Fruit fly (Drosophila melanogaster) whole organism, adult: ENCODE measurements around the gene CG6041.

ENCODE experiments used
- CG11617 ChIP-seq: fragments of 200-800 bp; sonication (Bioruptor generic); optimal IDR thresholded peaks from 2 replicates; lab custom pipeline; 2017; ENCODE audit warnings: mild to moderate bottlenecking, missing biosample characterization, missing genetic modification reagents, missing genetic modification characterization
- CG12768 ChIP-seq: fragments of 200-800 bp; sonication (Bioruptor generic); optimal IDR thresholded peaks from 2 replicates; lab custom pipeline; 2017; ENCODE audit warnings: missing biosample characterization, missing genetic modification characterization, mild to moderate bottlenecking, moderate library complexity, missing genetic modification reagents
- CG14711 ChIP-seq: fragments of 200-800 bp; sonication (Bioruptor generic); optimal IDR thresholded peaks from 2 replicates; lab custom pipeline; 2018; ENCODE audit warnings: missing biosample characterization, mild to moderate bottlenecking, missing genetic modification characterization, moderate library complexity
- CG1620 ChIP-seq: fragments of 200-800 bp; sonication (Bioruptor generic); optimal IDR thresholded peaks from 2 replicates; lab custom pipeline; 2016; ENCODE audit warnings: missing biosample characterization, missing genetic modification characterization
- CG33017 ChIP-seq: fragments of 200-800 bp; sonication (Bioruptor generic); optimal IDR thresholded peaks from 2 replicates; lab custom pipeline; 2018; ENCODE audit warnings: missing biosample characterization, mild to moderate bottlenecking, missing genetic modification characterization, moderate library complexity
- CG7101 ChIP-seq: fragments of 200-800 bp; sonication (Bioruptor generic); optimal IDR thresholded peaks from 2 replicates; lab custom pipeline; 2018; ENCODE audit warnings: missing biosample characterization, mild to moderate bottlenecking, missing genetic modification characterization, moderate library complexity
- Clk ChIP-seq: fragments of 200-800 bp; sonication (Bioruptor generic); optimal IDR thresholded peaks from 2 replicates; lab custom pipeline; 2017; ENCODE audit warnings: missing biosample characterization, missing genetic modification characterization
- Crg-1 ChIP-seq: fragments of 200-800 bp; sonication (Bioruptor generic); optimal IDR thresholded peaks from 2 replicates; lab custom pipeline; 2016; ENCODE audit warnings: missing biosample characterization, missing genetic modification characterization
- Hr96 ChIP-seq: fragments of 200-800 bp; sonication (Bioruptor generic); optimal IDR thresholded peaks from 2 replicates; lab custom pipeline; 2016; ENCODE audit warnings: missing biosample characterization, missing genetic modification characterization
- cic ChIP-seq: fragments of 200-800 bp; sonication (Bioruptor generic); optimal IDR thresholded peaks from 2 replicates; lab custom pipeline; 2017; ENCODE audit warnings: missing biosample characterization, mild to moderate bottlenecking, missing genetic modification characterization, moderate library complexity
- cnc ChIP-seq, 2 experiments: fragments of >200 bp; optimal IDR thresholded peaks; 2 replicates each; lab custom pipeline; 2017
- kay ChIP-seq: fragments of 200-800 bp; sonication (Bioruptor generic); peaks from one replicate; lab custom pipeline; 2016; ENCODE audit warnings: missing biosample characterization, missing genetic modification characterization, borderline replicate concordance
- ovo ChIP-seq: fragments of 200-800 bp; sonication (Bioruptor generic); optimal IDR thresholded peaks from 2 replicates; lab custom pipeline; 2016; ENCODE audit warnings: missing biosample characterization, missing genetic modification characterization
- pad ChIP-seq: fragments of 200-800 bp; sonication (Bioruptor generic); optimal IDR thresholded peaks from 3 replicates; lab custom pipeline; 2017; ENCODE audit warnings: missing biosample characterization, missing genetic modification characterization, mild to moderate bottlenecking, moderate library complexity, missing genetic modification reagents
- tj ChIP-seq: fragments of 200-800 bp; sonication (Bioruptor generic); optimal IDR thresholded peaks from 3 replicates; lab custom pipeline; 2017; ENCODE audit warnings: missing biosample characterization, mild to moderate bottlenecking, missing genetic modification characterization, moderate library complexity
- toe ChIP-seq: fragments of 200-800 bp; sonication (Bioruptor generic); optimal IDR thresholded peaks from 2 replicates; lab custom pipeline; 2016; ENCODE audit warnings: missing biosample characterization, missing genetic modification characterization

CG6041 gene

DNA sequence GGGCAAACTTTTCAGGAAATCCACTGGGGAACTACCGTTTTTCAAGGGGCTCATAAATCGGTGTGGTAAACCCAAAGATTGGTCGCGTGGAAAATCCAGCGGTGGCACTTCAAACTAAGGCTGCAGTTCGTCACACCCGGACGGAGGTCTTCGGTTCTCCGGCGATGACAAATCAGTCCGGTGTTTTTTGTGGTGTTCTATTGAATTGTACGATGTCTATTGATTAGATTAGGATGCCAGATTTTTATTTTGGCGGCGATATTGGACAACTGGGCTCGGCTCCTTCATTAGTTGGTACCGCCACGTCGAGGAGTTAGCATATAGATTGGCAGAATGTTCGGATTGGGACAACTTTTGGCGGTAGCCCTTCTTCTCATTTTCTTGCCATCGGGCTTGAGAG lies 4.3 kb downstream of the CG6041 start, which contains the start of gene CG6048:
Gene CG6048 (plus strand): TSS at position 301 of the 400 bp plus-strand sequence.
- no peak for TF ChIP-seq tj (GFP tag; lab: Kevin White, UChicago)
- TF ChIP-seq CG11617 = no peak
- no peak for TF ChIP-seq CG33017 (tag; lab: Kevin White, UChicago)
- TF ChIP-seq ovo (GFP tag; lab: Kevin White, UChicago) = no peak
- no peak for TF ChIP-seq cnc (optimal IDR thresholded peaks at IDR 0.05; lab: Kevin White, UChicago)
- no peak for TF ChIP-seq CG1620 (GFP tag; lab: Kevin White, UChicago)
- TF ChIP-seq toe = no peak
- no peak for TF ChIP-seq Hr96 (GFP tag; lab: Kevin White, UChicago)
- no peak for TF ChIP-seq Crg-1 (GFP tag; lab: Kevin White, UChicago)
- no peak for TF ChIP-seq CG14711 (tag; lab: Kevin White, UChicago)
- TF ChIP-seq CG7101 = no peak
- no peak for TF ChIP-seq Clk (GFP tag; lab: Kevin White, UChicago)

DNA sequence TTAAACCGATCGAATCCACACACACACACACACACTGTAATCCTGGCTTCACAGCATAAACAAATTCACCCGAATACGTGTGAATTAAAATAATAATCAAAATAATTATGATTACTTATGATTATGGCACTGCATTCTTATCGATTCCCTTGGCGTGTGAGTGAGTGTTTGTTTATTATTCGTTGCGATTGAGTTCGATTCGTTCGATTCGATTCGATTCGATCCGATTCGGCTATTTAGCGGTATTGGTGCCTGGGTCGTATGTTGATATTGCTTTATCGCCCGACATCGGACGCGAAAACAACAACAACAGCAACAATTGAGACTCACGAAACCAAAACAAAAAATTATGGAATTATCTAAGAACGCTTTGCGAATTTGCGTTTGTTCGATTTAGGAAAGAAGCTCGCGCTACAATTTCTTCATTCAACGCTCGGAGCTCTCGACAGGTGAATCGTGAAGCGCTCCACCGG lies 7.3 kb downstream of the CG6041 start, which contains the start of gene CG6067:
Gene CG6067 (plus strand): TSS at position 423 of the 473 bp plus-strand sequence.
- TF ChIP-seq Hr96 (GFP tag; lab: Kevin White, UChicago) (no peak), Clk (GFP tag; lab: Kevin White, UChicago) (no peak), ovo (GFP tag; lab: Kevin White, UChicago) (no peak), CG14711 (tag; lab: Kevin White, UChicago) (no peak), CG1620 (GFP tag; lab: Kevin White, UChicago) (no peak), tj (GFP tag; lab: Kevin White, UChicago) (no peak), pad (GFP tag; lab: Kevin White, UChicago) (no peak), CG7101 (no peak), Crg-1 (GFP tag; lab: Kevin White, UChicago) (no peak), CG33017 (tag; lab: Kevin White, UChicago) (no peak), kay (GFP tag; lab: Kevin White, UChicago) (no peak)

DNA sequence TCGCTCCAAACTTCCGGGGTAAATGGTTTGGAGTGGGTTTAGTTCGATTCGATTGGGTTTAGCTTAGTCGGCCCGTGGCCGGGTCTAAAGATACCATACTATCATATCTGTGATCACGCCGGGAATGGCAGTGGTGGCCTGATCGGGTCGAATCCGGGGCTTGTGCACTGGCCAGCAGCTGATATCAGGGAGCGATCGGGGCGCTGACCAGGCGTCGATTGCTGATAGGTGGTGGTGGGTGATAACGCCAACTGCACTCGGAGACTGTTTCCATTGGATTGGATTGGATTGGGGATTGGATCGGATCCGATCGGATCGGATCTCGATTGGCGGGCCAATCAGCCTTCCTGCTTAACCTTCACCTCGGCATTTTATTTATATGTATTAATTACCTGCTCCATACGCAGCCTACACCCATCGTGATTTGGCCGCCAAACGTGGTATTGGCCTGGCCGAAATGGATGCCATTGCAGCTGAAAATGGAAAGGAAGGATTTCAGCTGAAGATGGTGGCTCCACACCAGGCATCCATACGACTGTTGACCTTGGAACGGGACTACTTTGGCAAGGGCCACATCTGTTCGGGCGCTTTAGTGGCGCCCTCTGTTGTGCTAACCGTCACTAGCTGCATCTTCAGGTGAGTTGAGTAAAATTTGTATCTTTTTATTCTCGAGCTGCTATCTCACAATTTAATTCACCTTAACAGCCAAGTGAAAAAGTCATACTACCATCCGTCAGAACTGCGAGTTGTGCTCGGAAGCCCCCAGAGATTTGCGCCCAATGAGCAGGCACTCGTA lies 8.9 kb downstream of the CG6041 start:
- TF ChIP-seq Hr96 (GFP tag; lab: Kevin White, UChicago) (peak; percentile 38), pad (GFP tag; lab: Kevin White, UChicago) (no peak), CG12768 (peak; percentile 7)

DNA sequence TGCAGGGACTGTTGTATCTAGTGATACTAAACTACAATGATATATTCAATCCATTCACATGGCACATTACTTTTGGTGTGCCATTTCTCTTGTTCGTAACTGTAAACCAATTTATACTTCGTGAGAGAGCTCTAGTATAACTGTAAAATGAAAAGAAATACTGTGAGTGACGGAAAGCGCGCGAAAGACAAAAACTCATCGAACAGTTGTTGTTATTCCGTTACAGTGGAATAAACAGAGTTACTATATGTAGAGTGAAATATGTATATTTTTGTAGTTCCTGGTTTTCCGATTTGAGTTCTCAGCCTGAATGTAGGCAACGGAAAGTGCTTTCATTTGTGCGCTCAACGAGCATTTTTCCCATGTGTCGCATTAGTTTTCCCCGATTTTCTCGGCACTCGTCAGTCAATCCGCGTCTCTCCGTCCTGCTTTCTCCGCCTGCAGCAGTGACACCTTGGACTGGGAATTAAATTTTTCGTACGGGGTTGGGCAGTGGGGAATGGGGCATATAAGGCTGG lies 16.3 kb downstream of the CG6041 start:
- no peak for TF ChIP-seq toe
- peak; percentile 90 for TF ChIP-seq ovo (GFP tag; lab: Kevin White, UChicago)
- peak; percentile 76 for TF ChIP-seq pad (GFP tag; lab: Kevin White, UChicago)

DNA sequence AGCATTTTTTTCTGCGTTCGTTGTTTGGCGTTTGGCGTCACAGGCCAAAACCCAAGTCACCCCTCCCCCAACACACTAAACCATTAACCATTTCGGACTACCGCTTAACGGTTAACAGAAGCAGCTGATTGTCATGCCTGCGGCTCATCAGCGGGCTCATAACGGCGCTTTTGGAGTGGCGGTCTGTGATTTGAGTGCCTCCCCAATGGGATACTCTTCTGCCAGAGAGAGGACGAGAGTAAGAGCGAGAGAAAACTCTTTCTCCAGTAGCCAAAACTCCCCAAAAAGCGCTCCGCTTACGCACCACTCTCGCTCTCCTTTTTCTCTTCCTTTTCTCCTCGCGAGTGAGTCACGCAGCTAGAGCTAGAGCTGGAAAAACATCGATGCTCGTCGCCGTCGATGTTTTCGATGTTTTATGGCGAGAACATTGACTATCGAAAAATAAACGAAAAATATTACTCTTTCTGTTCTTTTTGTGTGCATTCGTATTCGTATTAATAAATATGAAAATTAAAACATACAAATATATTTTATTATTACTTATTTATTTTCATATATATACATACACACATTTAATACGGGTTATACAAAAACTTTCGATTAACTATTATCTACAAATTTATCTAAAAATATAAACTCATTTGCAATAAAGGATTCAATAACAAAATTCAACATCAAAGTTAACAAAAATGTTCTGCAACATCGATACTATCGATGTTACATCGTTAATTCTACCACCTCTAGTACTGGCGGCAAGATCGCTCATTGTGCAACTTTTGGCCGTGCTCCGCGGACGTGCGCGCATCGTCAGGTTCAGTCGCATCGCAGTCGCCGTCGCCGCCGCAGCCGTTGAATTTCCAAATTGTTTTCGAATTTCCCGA lies 17.8 kb downstream of the CG6041 start, which contains the start of gene Grip:
Gene Grip (plus strand): TSS at position 763 of the 881 bp plus-strand sequence.
- TF ChIP-seq Crg-1 (GFP tag; lab: Kevin White, UChicago) (no peak), pad (GFP tag; lab: Kevin White, UChicago) (peak; percentile 20), ovo (GFP tag; lab: Kevin White, UChicago) (peak; percentile 53)

DNA sequence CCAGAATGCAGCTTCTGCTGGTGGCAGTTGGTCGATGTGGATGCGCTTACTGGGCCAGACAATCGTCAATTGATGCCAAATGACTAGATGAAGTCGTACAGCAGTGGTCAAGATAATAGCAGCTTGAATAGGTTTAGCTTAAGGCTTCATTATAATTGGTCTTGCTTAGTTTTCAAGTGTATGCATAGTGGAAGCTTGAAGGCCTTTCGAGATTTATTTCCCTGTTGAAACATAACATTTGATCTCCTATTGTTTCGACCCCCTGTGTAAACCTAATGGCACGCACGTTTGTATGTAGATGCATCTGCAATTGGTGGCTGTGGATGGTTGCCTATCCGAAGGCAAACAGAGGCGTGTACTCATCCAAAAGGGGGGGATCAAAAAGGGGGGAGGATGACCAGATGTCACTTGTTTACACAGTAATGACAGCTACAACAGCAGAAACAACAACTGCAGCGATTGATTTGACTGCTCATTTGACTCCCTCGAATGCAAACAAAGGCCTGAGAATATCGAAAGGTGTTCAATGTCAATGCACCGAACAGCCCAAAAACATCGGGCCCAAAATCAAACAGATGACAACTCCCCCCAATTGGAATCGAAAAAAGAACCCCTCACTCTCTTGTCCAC lies 20.2 kb downstream of the CG6041 start:
- TF ChIP-seq CG7101 (no peak), Crg-1 (GFP tag; lab: Kevin White, UChicago) (no peak), ovo (GFP tag; lab: Kevin White, UChicago) (no peak)

DNA sequence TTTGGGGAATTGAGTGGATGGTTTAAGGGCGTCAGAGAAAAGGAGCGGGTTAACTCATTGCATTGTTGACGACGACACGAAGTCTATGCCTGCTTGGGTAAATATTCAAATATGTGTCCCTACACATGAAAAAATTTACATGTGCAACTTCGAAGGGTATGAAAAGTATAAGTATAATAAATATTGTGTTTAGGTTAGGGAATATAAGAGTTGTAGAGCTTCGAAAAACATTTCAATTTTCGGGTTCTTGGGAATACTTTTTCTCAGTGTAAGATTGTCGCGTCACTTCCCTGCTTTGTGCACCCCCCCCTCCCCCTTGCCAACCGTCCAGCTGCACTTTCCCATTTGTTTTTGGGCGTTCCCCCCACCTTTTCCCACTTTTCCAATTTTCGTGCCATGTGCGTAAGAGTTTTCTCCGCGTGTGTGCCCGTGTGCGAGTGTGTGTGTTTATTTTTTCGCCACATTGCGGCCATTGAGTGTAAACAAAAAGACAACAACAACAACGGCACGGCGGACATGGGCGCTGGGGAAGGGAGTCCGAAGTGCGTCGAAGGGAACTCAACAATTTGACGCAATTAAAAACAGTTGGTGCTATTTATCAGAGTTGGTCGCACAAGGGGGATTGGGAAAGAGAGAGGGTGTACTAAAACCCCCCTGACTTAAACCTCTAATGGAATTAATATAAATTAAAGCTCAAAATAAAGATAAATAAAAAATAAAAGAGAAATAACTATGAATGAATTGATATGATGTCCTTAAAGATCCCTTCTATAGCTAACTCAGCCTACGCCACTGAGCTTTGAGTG lies 22.1 kb downstream of the CG6041 start:
- no peak for TF ChIP-seq cic
- TF ChIP-seq toe = no peak
